Worm (Caenorhabditis elegans): ENCODE data around the gene nstp-3.

DNA sequence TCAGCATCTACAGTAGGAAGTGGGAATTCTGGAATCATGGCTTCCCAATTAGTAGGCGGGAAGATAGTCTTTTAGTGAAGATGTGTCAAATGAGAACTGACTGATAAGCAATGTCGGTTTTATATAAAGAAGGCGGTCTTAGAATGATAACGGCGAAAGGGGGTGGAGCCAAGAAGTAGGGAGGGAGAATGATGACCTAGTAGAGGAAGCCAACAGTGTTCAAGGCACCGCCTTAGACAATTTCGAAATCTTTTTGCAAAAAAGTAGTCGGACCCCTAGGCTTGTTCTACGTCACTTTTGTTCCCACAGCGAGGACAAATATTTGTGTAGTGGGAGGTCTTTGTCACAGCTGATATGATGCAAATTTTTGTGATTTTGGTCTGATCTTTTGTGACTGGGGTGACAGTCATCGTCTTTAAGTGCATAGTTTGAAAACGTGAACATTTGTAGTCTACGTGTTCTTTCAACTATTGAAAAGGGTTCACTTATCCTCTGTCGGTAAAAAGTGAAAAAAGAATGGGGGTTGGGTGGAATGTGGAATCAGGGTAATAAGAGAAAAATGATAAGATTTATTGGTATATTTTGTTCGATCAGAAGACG is 15.1 kb upstream of the nstp-3 start, which contains the start of gene ZC250.4:
- no peak for TF ChIP-seq Y55F3AM.14 (GFP tag; optimal IDR thresholded peaks at IDR 0.05)
- TF ChIP-seq unc-39 (tag; optimal IDR thresholded peaks at IDR 0.05), result no peak
- peak; percentile 41 for TF ChIP-seq F13H6.1 (tag; optimal IDR thresholded peaks at IDR 0.05)
- no peak for TF ChIP-seq fos-1 (tag; optimal IDR thresholded peaks at IDR 0.05)
- no peak for TF ChIP-seq lin-39 (tag; optimal IDR thresholded peaks at IDR 0.05)
- no peak for TF ChIP-seq egl-27 (tag; optimal IDR thresholded peaks at IDR 0.05)
- TF ChIP-seq alr-1 (tag; optimal IDR thresholded peaks at IDR 0.05), result no peak

Measured in whole organism, L2 larva.